Worm (Caenorhabditis elegans) whole organism, midembryonic: ENCODE results near the gene gst-28.

Experiments used
- T22C8.4 ChIP-seq: fragments of 200-800 bp; sonication (Bioruptor generic); IDR thresholded peaks from 2 replicates; pipeline ENCODE4 v1.3.6; 2022; ENCODE audit warnings: missing genetic modification characterization, missing compliant biosample characterization
- cog-1 ChIP-seq: sonication (generic microtip); optimal IDR thresholded peaks from 2 replicates; lab custom pipeline; 2016; ENCODE audit warnings: missing genetic modification characterization, missing compliant biosample characterization
- flt-1 ChIP-seq: fragments of 200-800 bp; sonication (Bioruptor generic); IDR thresholded peaks from 2 replicates; pipeline ENCODE4 v1.3.6; 2022; ENCODE audit warnings: missing genetic modification characterization, missing compliant biosample characterization
- klf-2 ChIP-seq: fragments of 200-800 bp; sonication (Bioruptor generic); conservative IDR thresholded peaks from 2 replicates; pipeline ENCODE4 v1.3.6; 2022; ENCODE audit warnings: missing genetic modification reagents, missing genetic modification characterization, missing compliant biosample characterization
- med-1 ChIP-seq: sonication (generic microtip); optimal IDR thresholded peaks from 2 replicates; lab custom pipeline; 2017; ENCODE audit warnings: missing genetic modification characterization, mild to moderate bottlenecking, missing compliant biosample characterization, antibody characterized with exemption, missing genetic modification reagents; ENCODE audit not compliant: insufficient read depth
- ref-1 ChIP-seq: fragments of 200-800 bp; sonication (Bioruptor generic); conservative IDR thresholded peaks from 2 replicates; pipeline ENCODE4 v1.3.6; 2022; ENCODE audit warnings: missing genetic modification reagents, missing genetic modification characterization, missing compliant biosample characterization
- tab-1 ChIP-seq: fragments of 200-800 bp; sonication (Bioruptor generic); IDR thresholded peaks from 2 replicates; pipeline ENCODE4 v1.3.6; 2022; ENCODE audit warnings: missing genetic modification characterization, missing compliant biosample characterization
- ztf-23 ChIP-seq: fragments of 200-800 bp; sonication (Bioruptor generic); IDR thresholded peaks from 2 replicates; pipeline ENCODE4 v1.3.6; 2022; ENCODE audit warnings: missing genetic modification reagents, missing genetic modification characterization, missing compliant biosample characterization
- ztf-29 ChIP-seq: fragments of 200-800 bp; sonication (Bioruptor generic); IDR thresholded peaks from 2 replicates; pipeline ENCODE4 v1.3.6; 2022; ENCODE audit warnings: missing genetic modification reagents, missing genetic modification characterization, missing compliant biosample characterization

Gene gst-28

DNA sequence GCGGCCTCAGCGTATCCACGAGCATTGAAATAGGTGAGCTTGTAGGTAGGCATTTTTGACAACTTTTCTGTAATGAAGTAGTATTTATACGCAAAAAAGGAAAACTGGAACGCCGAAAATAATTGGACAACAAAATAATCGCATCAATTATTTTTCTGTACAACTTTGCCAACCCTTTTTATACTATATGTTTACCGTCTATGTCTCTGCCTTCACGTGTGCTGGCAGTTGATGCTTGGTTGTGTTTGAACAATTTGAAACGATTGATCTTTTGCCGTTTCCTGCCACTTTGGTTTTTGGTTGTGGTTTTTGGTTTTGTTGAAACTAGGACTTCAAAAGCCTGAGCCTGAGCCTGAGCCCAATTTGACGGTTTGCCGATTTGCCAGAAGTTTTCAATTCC is at the start of gene gst-28:
Gene gst-28 (minus strand): TSS at position 238 of the 400 bp plus-strand sequence.
- no peak for TF ChIP-seq ztf-29 (GFP tag; lab: Robert Waterston, UW)
- TF ChIP-seq cog-1 (tag; lab: Kevin White, UChicago), result no peak
- TF ChIP-seq klf-2 (GFP tag; lab: Robert Waterston, UW), result no peak
- no peak for TF ChIP-seq tab-1 (GFP tag; lab: Robert Waterston, UW)
- no peak for TF ChIP-seq ztf-23 (GFP tag; lab: Robert Waterston, UW)
- no peak for TF ChIP-seq ref-1 (GFP tag; lab: Robert Waterston, UW)
- TF ChIP-seq T22C8.4, result no peak
- TF ChIP-seq flt-1 (GFP tag; lab: Robert Waterston, UW), result no peak
- no peak for TF ChIP-seq med-1 (GFP tag; lab: Kevin White, UChicago)

DNA sequence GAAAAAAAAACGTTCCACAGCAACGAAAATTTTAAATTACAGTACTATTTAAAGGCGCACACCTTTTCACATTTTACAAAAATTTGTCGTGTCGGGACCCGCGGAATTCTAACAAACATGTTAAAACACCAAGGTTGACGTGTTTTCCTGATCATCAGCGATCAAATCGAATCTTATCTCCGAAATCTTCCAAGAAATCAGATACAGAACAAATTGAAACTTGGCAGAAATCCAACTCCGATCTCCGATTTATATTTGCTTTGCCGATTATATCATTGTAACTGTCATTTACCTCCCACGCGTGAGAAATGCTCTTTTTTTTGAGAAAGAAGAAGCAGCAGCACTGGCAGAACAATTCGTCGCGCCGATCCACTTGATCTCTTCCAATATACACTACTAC is 46.4 kb upstream of the gst-28 start:
- TF ChIP-seq med-1 (GFP tag; lab: Kevin White, UChicago) (no peak), cog-1 (tag; lab: Kevin White, UChicago) (no peak), ztf-23 (GFP tag; lab: Robert Waterston, UW) (no peak), flt-1 (GFP tag; lab: Robert Waterston, UW) (no peak)

DNA sequence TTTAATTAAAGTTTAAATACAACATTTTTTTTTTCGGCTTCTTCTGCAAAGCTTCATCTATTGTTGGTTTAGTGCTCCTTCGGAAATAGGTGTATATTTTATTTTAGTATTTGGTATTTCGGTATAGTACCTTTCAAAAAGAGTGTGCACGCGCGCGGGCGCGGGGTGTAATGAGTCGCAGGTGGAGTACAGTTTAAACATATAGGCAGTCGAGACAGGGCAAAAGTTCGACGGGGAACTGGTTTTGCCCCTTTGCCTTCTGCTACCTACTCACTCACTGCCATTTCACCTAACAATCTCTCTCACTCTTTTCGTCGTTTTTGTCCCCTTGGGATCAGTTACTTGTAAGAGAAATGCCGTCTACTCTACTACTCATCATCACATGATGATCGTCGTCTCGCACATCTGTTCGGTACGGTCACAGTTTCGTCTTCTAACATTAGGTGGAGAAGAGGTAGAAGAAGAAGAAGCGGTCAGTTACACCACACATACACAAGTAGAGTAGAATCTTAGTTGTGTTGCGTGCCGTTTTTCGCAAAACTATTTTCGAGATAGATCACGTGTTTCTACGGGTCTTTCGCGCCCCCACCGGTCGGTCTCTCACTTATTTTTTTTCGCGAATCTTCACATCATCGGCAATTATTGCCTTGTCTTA is 45.0 kb upstream of the gst-28 start:
- TF ChIP-seq ztf-23 (GFP tag; lab: Robert Waterston, UW), result peak; percentile 32; the same call in 1 of the 2 replicates
- no peak for TF ChIP-seq ztf-29 (GFP tag; lab: Robert Waterston, UW)
- TF ChIP-seq T22C8.4, result no peak
- TF ChIP-seq med-1 (GFP tag; lab: Kevin White, UChicago), result no peak
- TF ChIP-seq klf-2 (GFP tag; lab: Robert Waterston, UW), result no peak

DNA sequence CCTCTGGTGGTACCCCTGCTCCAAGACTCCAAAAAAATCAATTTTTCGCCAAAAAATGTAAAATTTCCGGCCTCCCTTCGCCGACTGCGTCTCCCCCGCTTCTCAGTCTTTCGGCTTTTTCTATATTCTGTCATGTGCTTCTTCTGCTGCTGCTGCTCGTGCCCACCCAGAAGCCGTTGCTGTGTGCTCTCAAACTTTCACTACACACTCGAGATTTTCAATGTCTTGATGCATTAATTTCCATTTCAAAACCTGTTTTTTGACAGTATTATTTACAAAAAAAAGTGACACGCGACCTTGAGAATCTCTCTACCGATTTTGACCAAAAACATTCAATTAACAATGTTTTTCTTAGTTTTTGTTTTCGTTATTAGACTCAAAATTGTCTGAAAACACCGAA is 41.9 kb upstream of the gst-28 start:
- TF ChIP-seq ztf-29 (GFP tag; lab: Robert Waterston, UW) (no peak), flt-1 (GFP tag; lab: Robert Waterston, UW) (no peak), ztf-23 (GFP tag; lab: Robert Waterston, UW) (no peak), med-1 (GFP tag; lab: Kevin White, UChicago) (no peak), tab-1 (GFP tag; lab: Robert Waterston, UW) (no peak), cog-1 (tag; lab: Kevin White, UChicago) (no peak), T22C8.4 (no peak), klf-2 (GFP tag; lab: Robert Waterston, UW) (no peak), ref-1 (GFP tag; lab: Robert Waterston, UW) (no peak)

DNA sequence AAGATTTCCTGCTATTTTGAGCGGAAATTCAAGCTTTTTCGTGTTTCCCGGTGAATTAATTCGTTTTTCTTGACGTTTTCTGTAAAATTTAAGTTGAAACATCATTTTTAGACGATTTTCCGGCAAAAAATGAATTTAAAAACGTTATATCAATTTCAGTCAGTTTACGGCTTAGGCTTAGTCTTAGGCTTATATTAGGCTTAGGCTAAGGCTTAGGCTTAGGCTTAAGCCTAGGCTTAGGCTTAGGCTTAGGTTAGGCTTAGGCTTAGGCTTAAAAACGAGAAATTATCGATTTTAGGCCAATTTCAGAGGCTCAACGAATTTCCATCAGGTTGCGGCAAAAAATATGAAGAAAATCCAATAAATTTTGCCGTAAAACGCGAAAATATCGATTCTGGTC is 41.5 kb upstream of the gst-28 start:
- TF ChIP-seq flt-1 (GFP tag; lab: Robert Waterston, UW) (no peak), med-1 (GFP tag; lab: Kevin White, UChicago) (no peak), ztf-29 (GFP tag; lab: Robert Waterston, UW) (peak; percentile 66; the same call in 1 of the 2 replicates), cog-1 (tag; lab: Kevin White, UChicago) (no peak), ztf-23 (GFP tag; lab: Robert Waterston, UW) (no peak), tab-1 (GFP tag; lab: Robert Waterston, UW) (no peak), klf-2 (GFP tag; lab: Robert Waterston, UW) (no peak), ref-1 (GFP tag; lab: Robert Waterston, UW) (no peak), T22C8.4 (no peak)

DNA sequence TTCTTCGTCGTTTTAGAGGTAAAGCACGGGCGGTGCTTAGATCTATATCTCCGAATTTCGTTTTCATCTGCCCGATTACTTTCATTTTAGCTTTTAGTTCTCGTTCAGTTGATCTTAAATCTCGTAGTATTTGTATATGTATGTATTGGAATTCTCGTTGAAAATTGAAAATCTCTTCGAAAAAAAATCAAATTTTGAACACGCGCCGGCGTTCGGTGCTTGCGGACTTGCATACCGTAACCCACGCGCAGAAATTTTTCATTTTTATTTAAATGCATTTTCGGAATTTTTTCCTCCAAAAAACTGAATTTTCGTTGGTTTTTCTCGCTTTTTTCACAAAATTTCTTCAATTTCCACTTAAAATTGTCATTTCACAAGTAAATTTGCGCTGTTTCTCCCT is 40.8 kb upstream of the gst-28 start:
- TF ChIP-seq klf-2 (GFP tag; lab: Robert Waterston, UW) (no peak), ref-1 (GFP tag; lab: Robert Waterston, UW) (no peak), flt-1 (GFP tag; lab: Robert Waterston, UW) (no peak), tab-1 (GFP tag; lab: Robert Waterston, UW) (no peak), med-1 (GFP tag; lab: Kevin White, UChicago) (no peak), ztf-29 (GFP tag; lab: Robert Waterston, UW) (no peak), cog-1 (tag; lab: Kevin White, UChicago) (no peak), T22C8.4 (no peak), ztf-23 (GFP tag; lab: Robert Waterston, UW) (no peak)

DNA sequence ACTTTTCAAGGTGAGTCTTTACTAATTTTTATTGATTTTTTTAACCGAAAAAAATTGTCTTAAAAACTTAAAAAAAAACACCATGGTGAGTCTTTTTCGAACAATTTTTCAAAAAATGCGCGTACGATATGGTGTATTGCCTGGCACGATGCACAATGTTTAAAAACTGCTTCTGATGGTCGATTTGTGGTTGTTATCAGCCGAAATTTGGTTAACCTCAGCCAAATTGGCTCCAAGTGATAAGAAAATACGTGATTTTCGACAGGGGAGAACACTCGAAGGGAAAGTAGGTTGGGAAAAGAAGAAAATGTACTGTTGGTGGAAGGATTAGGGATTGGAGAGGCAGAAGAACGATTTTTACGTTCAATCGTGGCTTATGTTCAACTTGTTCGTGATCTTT is 40.2 kb upstream of the gst-28 start:
- TF ChIP-seq flt-1 (GFP tag; lab: Robert Waterston, UW) (no peak), ref-1 (GFP tag; lab: Robert Waterston, UW) (no peak), T22C8.4 (no peak), tab-1 (GFP tag; lab: Robert Waterston, UW) (no peak), cog-1 (tag; lab: Kevin White, UChicago) (no peak), med-1 (GFP tag; lab: Kevin White, UChicago) (no peak), klf-2 (GFP tag; lab: Robert Waterston, UW) (no peak), ztf-29 (GFP tag; lab: Robert Waterston, UW) (no peak), ztf-23 (GFP tag; lab: Robert Waterston, UW) (no peak)

DNA sequence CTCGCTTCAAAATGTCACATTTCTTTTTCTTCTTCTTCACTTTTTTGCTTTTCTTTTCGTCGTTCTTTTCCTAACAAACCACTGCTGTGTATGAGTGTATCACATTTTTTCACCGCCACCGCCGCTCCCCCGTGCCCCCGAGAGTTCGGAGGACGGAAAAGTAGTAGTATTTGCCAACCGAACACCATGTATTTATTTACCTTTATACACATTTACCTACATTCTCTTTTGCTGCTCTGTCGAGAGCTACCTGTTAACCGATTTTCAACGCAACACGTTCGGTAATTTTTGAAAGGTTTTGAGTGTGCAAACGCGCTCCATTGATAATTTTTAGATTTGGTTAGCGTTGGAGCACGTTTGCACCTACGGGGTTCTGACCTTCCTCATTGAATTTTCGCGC is 38.9 kb upstream of the gst-28 start:
- TF ChIP-seq ztf-23 (GFP tag; lab: Robert Waterston, UW), result no peak
- no peak for TF ChIP-seq ref-1 (GFP tag; lab: Robert Waterston, UW)
- no peak for TF ChIP-seq med-1 (GFP tag; lab: Kevin White, UChicago)
- TF ChIP-seq T22C8.4, result no peak
- TF ChIP-seq ztf-29 (GFP tag; lab: Robert Waterston, UW), result no peak
- no peak for TF ChIP-seq cog-1 (tag; lab: Kevin White, UChicago)
- TF ChIP-seq klf-2 (GFP tag; lab: Robert Waterston, UW), result no peak
- no peak for TF ChIP-seq tab-1 (GFP tag; lab: Robert Waterston, UW)
- TF ChIP-seq flt-1 (GFP tag; lab: Robert Waterston, UW), result no peak

DNA sequence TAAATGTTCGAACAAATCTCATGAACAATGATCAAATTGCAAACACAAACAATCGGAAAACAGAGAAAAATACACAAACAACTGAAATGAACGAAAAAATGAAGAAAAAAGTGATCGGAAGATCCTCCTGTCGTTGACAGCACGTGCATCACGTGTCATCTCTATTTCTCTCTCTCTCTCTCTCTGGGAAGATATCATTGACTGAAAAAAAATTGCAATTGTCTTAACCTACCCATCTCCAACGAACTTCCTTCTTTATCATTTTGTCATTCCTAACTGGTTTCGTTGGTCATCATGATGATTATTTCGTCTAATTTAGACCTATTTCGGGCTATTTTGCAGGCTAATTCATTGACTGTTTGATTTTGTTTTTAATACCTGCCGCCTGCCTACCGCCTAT is 38.0 kb upstream of the gst-28 start:
- TF ChIP-seq tab-1 (GFP tag; lab: Robert Waterston, UW) (no peak), ref-1 (GFP tag; lab: Robert Waterston, UW) (no peak), med-1 (GFP tag; lab: Kevin White, UChicago) (no peak), klf-2 (GFP tag; lab: Robert Waterston, UW) (no peak), flt-1 (GFP tag; lab: Robert Waterston, UW) (no peak), cog-1 (tag; lab: Kevin White, UChicago) (no peak), T22C8.4 (no peak), ztf-29 (GFP tag; lab: Robert Waterston, UW) (no peak), ztf-23 (GFP tag; lab: Robert Waterston, UW) (no peak)
